Worm (Caenorhabditis elegans) whole organism, early embryonic: ENCODE results near the gene M01H9.10.

ENCODE experiments used
- B0310.2 ChIP-seq: sonication (generic microtip); optimal IDR thresholded peaks from 2 replicates; lab custom pipeline; 2016; ENCODE audit warnings: mild to moderate bottlenecking, missing genetic modification characterization, missing compliant biosample characterization
- F13C5.2 ChIP-seq: sonication (generic microtip); optimal IDR thresholded peaks from 2 replicates; lab custom pipeline; 2017; ENCODE audit warnings: mild to moderate bottlenecking, missing genetic modification characterization, inconsistent platforms, missing compliant biosample characterization
- aly-1 ChIP-seq: sonication (generic microtip); optimal IDR thresholded peaks from 2 replicates; lab custom pipeline; 2016; ENCODE audit warnings: missing genetic modification characterization, missing compliant biosample characterization
- ceh-13 ChIP-seq: fragments of 200-800 bp; sonication (Bioruptor generic); optimal IDR thresholded peaks from 2 replicates; lab custom pipeline; 2018; ENCODE audit warnings: mild to moderate bottlenecking, missing genetic modification characterization, missing compliant biosample characterization
- ceh-36 ChIP-seq: sonication (generic microtip); optimal IDR thresholded peaks from 2 replicates; lab custom pipeline; 2016; ENCODE audit warnings: missing genetic modification characterization, inconsistent platforms, missing compliant biosample characterization
- flt-1 ChIP-seq: fragments of 200-800 bp; sonication (Bioruptor generic); IDR thresholded peaks from 2 replicates; pipeline ENCODE4 v1.3.6; 2022; ENCODE audit warnings: missing genetic modification characterization, missing compliant biosample characterization
- hmbx-1 ChIP-seq: sonication (generic microtip); optimal IDR thresholded peaks from 2 replicates; lab custom pipeline; 2016; ENCODE audit warnings: mild to moderate bottlenecking, missing genetic modification characterization, missing compliant biosample characterization
- hmg-4 ChIP-seq: fragments of 200-800 bp; sonication (Bioruptor generic); optimal IDR thresholded peaks from 2 replicates; lab custom pipeline; 2018; ENCODE audit warnings: mild to moderate bottlenecking, missing genetic modification characterization, missing compliant biosample characterization
- hnd-1 ChIP-seq: sonication (generic microtip); optimal IDR thresholded peaks from 2 replicates; lab custom pipeline; 2016; ENCODE audit warnings: missing genetic modification characterization, missing compliant biosample characterization
- scrt-1 ChIP-seq: fragments of 200-800 bp; sonication (Bioruptor generic); IDR thresholded peaks from 2 replicates; pipeline ENCODE4 v1.3.6; 2022; ENCODE audit warnings: missing genetic modification characterization, missing compliant biosample characterization
- sea-1 ChIP-seq: fragments of 200-800 bp; sonication (Bioruptor generic); conservative IDR thresholded peaks from 2 replicates; pipeline ENCODE4 v1.3.6; 2022; ENCODE audit warnings: missing genetic modification characterization, missing compliant biosample characterization
- tbx-11 ChIP-seq: fragments of 200-800 bp; sonication (Bioruptor generic); IDR thresholded peaks from 2 replicates; pipeline ENCODE4 v1.3.6; 2022; ENCODE audit warnings: missing genetic modification characterization, missing compliant biosample characterization
- tbx-37 ChIP-seq: fragments of 200-800 bp; sonication (Bioruptor generic); conservative IDR thresholded peaks from 2 replicates; pipeline ENCODE4 v1.3.6; 2022; ENCODE audit warnings: missing genetic modification reagents, missing genetic modification characterization, missing compliant biosample characterization
- tra-4 ChIP-seq: sonication (generic microtip); optimal IDR thresholded peaks from 2 replicates; lab custom pipeline; 2017; ENCODE audit warnings: missing genetic modification characterization, missing compliant biosample characterization

The M01H9.10 gene

ce11 chrIV:4429901-4430300 lies 50.0 kb downstream of the M01H9.10 start, which contains the start of the genes str-185 and R08C7.5:
Gene str-185 (minus strand): TSS chrIV:4430001.
Gene R08C7.5 (plus strand): TSS chrIV:4430229.
- no peak for TF ChIP-seq flt-1 (GFP tag; lab: Robert Waterston, UW)
- TF ChIP-seq ceh-13 (GFP tag; lab: Kevin White, UChicago), result no peak
- no peak for TF ChIP-seq tra-4 (tag; lab: Kevin White, UChicago)
- no peak for TF ChIP-seq sea-1 (GFP tag; lab: Robert Waterston, UW)
- TF ChIP-seq aly-1, result no peak
- TF ChIP-seq tbx-37 (GFP tag; lab: Robert Waterston, UW), result no peak
- no peak for TF ChIP-seq B0310.2 (tag; lab: Kevin White, UChicago)
- TF ChIP-seq hnd-1 (tag; lab: Kevin White, UChicago), result no peak
- no peak for TF ChIP-seq scrt-1
- no peak for TF ChIP-seq hmbx-1 (tag; lab: Kevin White, UChicago)
- TF ChIP-seq F13C5.2 (tag; lab: Kevin White, UChicago), result no peak
- TF ChIP-seq hmg-4 (GFP tag; lab: Kevin White, UChicago), result no peak
- TF ChIP-seq tbx-11 (GFP tag; lab: Robert Waterston, UW), result no peak
- TF ChIP-seq ceh-36, result no peak
